Fruit fly (Drosophila melanogaster) whole organism, prepupa: ENCODE data around the gene Pp1-13C.

Experiments used
- CG11762 ChIP-seq: fragments of 200-800 bp; sonication (Bioruptor generic); optimal IDR thresholded peaks from 3 replicates; lab custom pipeline; 2016; ENCODE audit warnings: missing biosample characterization, missing genetic modification characterization; ENCODE audit not compliant: insufficient read depth
- CG16779 ChIP-seq: fragments of 200-800 bp; sonication (Bioruptor generic); optimal IDR thresholded peaks from 3 replicates; lab custom pipeline; 2017; ENCODE audit warnings: missing biosample characterization, mild to moderate bottlenecking, missing genetic modification characterization
- CG34406 ChIP-seq: fragments of 200-800 bp; sonication (Bioruptor generic); optimal IDR thresholded peaks from 3 replicates; lab custom pipeline; 2016; ENCODE audit warnings: missing biosample characterization, missing genetic modification characterization
- CG3919 ChIP-seq: fragments of 200-800 bp; sonication (Bioruptor generic); optimal IDR thresholded peaks from 3 replicates; lab custom pipeline; 2016; ENCODE audit warnings: missing biosample characterization, missing genetic modification characterization
- eg ChIP-seq: fragments of 200-800 bp; sonication (Bioruptor generic); IDR thresholded peaks from 3 replicates; pipeline ENCODE4 v1.3.6; 2022; ENCODE audit warnings: missing biosample characterization, missing genetic modification characterization
- vri ChIP-seq: fragments of 200-800 bp; sonication (Bioruptor generic); optimal IDR thresholded peaks from 3 replicates; lab custom pipeline; 2016; ENCODE audit warnings: missing biosample characterization, mild to moderate bottlenecking, missing genetic modification characterization

DNA sequence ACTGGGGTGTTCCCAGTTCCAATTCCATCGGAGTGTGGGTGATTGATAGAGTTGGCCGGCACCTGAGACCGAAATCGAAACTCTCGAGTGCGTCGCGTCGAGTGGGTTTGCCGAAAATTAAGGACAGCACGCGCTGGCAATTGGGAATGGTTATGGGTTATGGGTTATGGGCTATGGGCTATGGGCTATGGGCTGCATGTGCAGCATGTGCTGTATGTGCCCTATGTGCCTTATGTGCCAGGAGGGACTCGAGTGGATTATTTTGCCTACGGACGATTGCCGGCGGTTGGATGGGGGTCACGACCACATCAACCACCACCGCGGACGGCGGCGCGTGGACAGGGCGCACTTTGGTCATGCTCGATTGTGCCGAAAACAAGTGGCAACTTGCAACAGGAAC is 9.2 kb upstream of the Pp1-13C start:
- TF ChIP-seq eg (GFP tag; lab: Robert Waterston, UW) (no peak), vri (GFP tag; lab: Kevin White, UChicago) (no peak), CG3919 (GFP tag; lab: Kevin White, UChicago) (no peak), CG34406 (GFP tag; lab: Kevin White, UChicago) (no peak), CG11762 (GFP tag; lab: Kevin White, UChicago) (no peak), CG16779 (tag; lab: Kevin White, UChicago) (no peak)
